Worm (Caenorhabditis elegans): ENCODE measurements around the gene cri-3.

cri-3 gene

DNA sequence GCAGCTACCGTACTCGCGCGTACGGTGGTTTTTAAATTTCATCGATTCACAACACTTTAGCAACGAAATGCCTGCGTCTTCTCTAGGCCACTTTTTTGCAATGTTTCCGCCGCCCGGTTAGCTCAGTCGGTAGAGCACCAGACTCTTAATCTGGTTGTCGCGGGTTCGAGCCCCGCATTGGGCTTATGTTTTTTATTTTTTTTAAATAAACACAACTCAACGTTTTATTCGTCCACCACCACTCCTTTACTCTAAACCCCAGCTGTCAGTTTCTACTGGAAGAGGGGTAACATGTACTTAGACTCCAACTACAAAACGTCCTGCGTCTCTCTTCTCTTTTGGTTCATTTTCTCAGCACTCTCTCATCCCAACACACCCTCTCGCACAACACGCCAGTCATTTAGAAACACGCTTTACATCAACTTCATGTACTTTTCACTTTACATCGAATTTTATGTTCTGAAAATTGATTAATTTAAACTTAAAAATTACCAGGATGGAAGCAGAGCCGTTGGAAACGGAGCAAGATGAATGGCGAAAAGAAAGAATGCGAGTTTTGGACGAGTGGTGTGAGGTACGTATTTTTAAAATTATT, 6.6 kb upstream of the cri-3 start, which contains the start of the genes elmd-1 and hecw-1 (continued):
- TF ChIP-seq hlh-26 (GFP tag; conservative IDR thresholded peaks at IDR 0.05) = no peak
- TF ChIP-seq lin-26 (GFP tag; IDR thresholded peaks at IDR 0.05) = peak; percentile 86
- peak; percentile 45 for TF ChIP-seq atf-7 (tag; optimal IDR thresholded peaks at IDR 0.05)
- TF ChIP-seq B0336.3 (GFP tag; IDR thresholded peaks at IDR 0.05) = peak; percentile 50; the same call in 1 of the 2 replicates
- TF ChIP-seq ekl-4 (GFP tag; IDR thresholded peaks at IDR 0.05) = 0 out of 2 replicates have a peak, but pooled peaks have one; percentile 51
- no peak for TF ChIP-seq ceh-91 (GFP tag; IDR thresholded peaks at IDR 0.05)
- TF ChIP-seq mcd-1 (GFP tag; IDR thresholded peaks at IDR 0.05) = peak; percentile 74
- TF ChIP-seq ceh-27 (GFP tag; optimal IDR thresholded peaks at IDR 0.05) = peak; percentile 36
- TF ChIP-seq ztf-22 (GFP tag; optimal IDR thresholded peaks at IDR 0.05) = peak; percentile 59
- no peak for TF ChIP-seq F10E7.11 (tag; optimal IDR thresholded peaks at IDR 0.05)
- peak; percentile 82 for TF ChIP-seq lsl-1 (GFP tag; optimal IDR thresholded peaks at IDR 0.05)
- 0 out of 2 replicates have a peak, but pooled peaks have one; percentile 54 for TF ChIP-seq aptf-2 (GFP tag; conservative IDR thresholded peaks at IDR 0.05)
- peak; percentile 78 for TF ChIP-seq dox-1 (GFP tag; IDR thresholded peaks at IDR 0.05)
- no peak for TF ChIP-seq mel-28 (tag; optimal IDR thresholded peaks at IDR 0.05; ENCODE audit: borderline replicate concordance)
- TF ChIP-seq let-526 (GFP tag; IDR thresholded peaks at IDR 0.05) = no peak
- TF ChIP-seq dpl-1 (GFP tag; optimal IDR thresholded peaks at IDR 0.05) = no peak
- TF ChIP-seq athp-1 (tag; optimal IDR thresholded peaks at IDR 0.05) = peak; percentile 29
- TF ChIP-seq ztf-18 (tag; optimal IDR thresholded peaks at IDR 0.05) = peak; percentile 67
- 0 out of 2 replicates have a peak, but pooled peaks have one; percentile 59 for TF ChIP-seq Y95B8A.8 (GFP tag; IDR thresholded peaks at IDR 0.05)
- 0 out of 2 replicates have a peak, but pooled peaks have one; percentile 16 for TF ChIP-seq Y67H2A.10 (GFP tag; conservative IDR thresholded peaks at IDR 0.05)
- TF ChIP-seq dpff-1 (tag; optimal IDR thresholded peaks at IDR 0.05) = no peak
- no peak for TF ChIP-seq snpc-4 (GFP tag; optimal IDR thresholded peaks at IDR 0.05)
- TF ChIP-seq snpc-4 (tag; optimal IDR thresholded peaks at IDR 0.05) = peak in 3 of 4 experiments; percentile 28 to 59 (median 29)
- TF ChIP-seq attf-3 (GFP tag; conservative IDR thresholded peaks at IDR 0.05) = no peak
- no peak for TF ChIP-seq ceh-58 (GFP tag; IDR thresholded peaks at IDR 0.05)
- TF ChIP-seq ztf-6 (GFP tag; IDR thresholded peaks at IDR 0.05) = peak; percentile 43; the same call in 1 of the 2 replicates
- TF ChIP-seq ccch-3 (GFP tag; optimal IDR thresholded peaks at IDR 0.05) = no peak
- TF ChIP-seq pha-4 (tag; optimal IDR thresholded peaks at IDR 0.05) = no peak
- no peak for TF ChIP-seq zim-3 (tag; optimal IDR thresholded peaks at IDR 0.05)
- no peak for TF ChIP-seq lin-35 (GFP tag; optimal IDR thresholded peaks at IDR 0.05)
- peak; percentile 70; the same call in 1 of the 2 replicates for TF ChIP-seq pbrm-1 (GFP tag; IDR thresholded peaks at IDR 0.05)
- TF ChIP-seq sptf-2 (GFP tag; optimal IDR thresholded peaks at IDR 0.05) = peak; percentile 7
- peak; percentile 51 for TF ChIP-seq somi-1 (GFP tag; optimal IDR thresholded peaks at IDR 0.05)
- peak; percentile 71 for TF ChIP-seq F49E8.2 (tag; optimal IDR thresholded peaks at IDR 0.05; ENCODE audit: insufficient read depth)
- peak; percentile 61 for TF ChIP-seq rpc-1 (optimal IDR thresholded peaks at IDR 0.05)
- peak; percentile 81 for TF ChIP-seq rpc-1 (tag; optimal IDR thresholded peaks at IDR 0.05)
- TF ChIP-seq madf-3 (GFP tag; IDR thresholded peaks at IDR 0.05) = no peak
- TF ChIP-seq nhr-27 (tag; optimal IDR thresholded peaks at IDR 0.05) = no peak
- peak; percentile 30 for TF ChIP-seq B0035.1 (tag; optimal IDR thresholded peaks at IDR 0.05)
- TF ChIP-seq F57A8.1 (GFP tag; optimal IDR thresholded peaks at IDR 0.05) = no peak
- peak; percentile 86 for TF ChIP-seq nhr-80 (tag; optimal IDR thresholded peaks at IDR 0.05)
- TF ChIP-seq F33H1.4 (GFP tag; IDR thresholded peaks at IDR 0.05) = peak; percentile 78
- TF ChIP-seq snpc-1.1 (tag; optimal IDR thresholded peaks at IDR 0.05; ENCODE audit: insufficient read depth) = peak; percentile 64
- no peak for TF ChIP-seq snpc-1.3 (tag; optimal IDR thresholded peaks at IDR 0.05; ENCODE audit: insufficient read depth)
- TF ChIP-seq nhr-90 (tag; optimal IDR thresholded peaks at IDR 0.05) = peak; percentile 77
- no peak for TF ChIP-seq ets-4 (GFP tag; optimal IDR thresholded peaks at IDR 0.05)
- TF ChIP-seq Y53F4B.3 (GFP tag; IDR thresholded peaks at IDR 0.05) = no peak
- TF ChIP-seq ceh-79 (tag; optimal IDR thresholded peaks at IDR 0.05) = no peak
